Worm (Caenorhabditis elegans): Measurements from ENCODE around the gene aexr-3.

DNA sequence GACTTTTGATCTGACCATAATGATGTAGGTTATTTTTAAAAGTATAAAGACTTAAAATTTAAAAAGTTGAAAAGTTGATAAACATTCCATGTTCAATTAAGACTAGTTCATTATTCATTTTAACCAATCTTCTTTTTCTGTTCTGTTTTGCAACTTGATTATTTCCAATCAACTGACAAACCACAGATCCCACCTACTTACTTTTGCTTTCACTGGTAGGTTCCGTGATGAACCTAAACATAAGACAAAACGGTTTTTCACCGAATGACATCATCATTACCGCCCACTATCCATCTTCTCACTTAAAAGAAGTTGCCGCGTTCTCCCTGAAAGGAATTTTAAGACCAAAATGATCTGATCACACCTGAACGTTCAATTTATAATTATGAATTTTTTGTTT lies 31.3 kb downstream of the aexr-3 start:
- TF ChIP-seq nhr-237 (tag; optimal IDR thresholded peaks at IDR 0.05) (no peak), nhr-23 (tag; optimal IDR thresholded peaks at IDR 0.05) (no peak), nhr-10 (tag; optimal IDR thresholded peaks at IDR 0.05) (no peak), mab-5 (tag; optimal IDR thresholded peaks at IDR 0.05) (no peak), ama-1 (optimal IDR thresholded peaks at IDR 0.05) (no peak), lsy-2 (tag; optimal IDR thresholded peaks at IDR 0.05) (no peak), lin-11 (tag; optimal IDR thresholded peaks at IDR 0.05) (no peak), unc-39 (tag; optimal IDR thresholded peaks at IDR 0.05) (no peak), lin-13 (GFP tag; optimal IDR thresholded peaks at IDR 0.05) (no peak), dmd-4 (tag; optimal IDR thresholded peaks at IDR 0.05) (no peak), egl-27 (tag; optimal IDR thresholded peaks at IDR 0.05) (no peak), nhr-6 (tag; optimal IDR thresholded peaks at IDR 0.05) (no peak), alr-1 (tag; optimal IDR thresholded peaks at IDR 0.05) (no peak)
